Worm (Caenorhabditis elegans): ENCODE measurements around the gene col-133.

DNA sequence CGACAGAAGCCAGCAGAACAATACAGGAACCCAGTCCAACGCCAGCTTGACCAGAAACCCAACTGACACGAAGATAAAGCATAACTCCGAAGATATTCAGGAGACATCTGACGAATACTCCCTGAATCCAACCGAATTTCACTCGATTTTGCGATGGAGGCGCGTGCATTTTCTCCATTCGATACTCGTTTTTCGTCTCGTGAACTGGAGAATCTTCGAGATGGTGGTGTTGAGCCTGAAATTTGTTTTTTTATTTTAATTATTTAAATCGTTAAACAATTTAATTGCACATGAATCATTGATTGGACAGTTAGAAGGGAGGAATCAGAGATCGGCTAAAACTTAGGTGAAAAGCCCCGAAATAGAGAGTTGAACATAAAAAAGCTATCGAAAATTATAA is 15.2 kb upstream of the col-133 start:
- TF ChIP-seq W03F9.2 (tag; optimal IDR thresholded peaks at IDR 0.05) (no peak), him-1 (tag; optimal IDR thresholded peaks at IDR 0.05) (no peak), dao-5 (tag; optimal IDR thresholded peaks at IDR 0.05) (no peak)

All from whole organism, L4/young adult.